Worm (Caenorhabditis elegans) whole organism, L1 larva: Measurements from ENCODE around the gene dkc-1.

Experiments
- C16A3.4 ChIP-seq: fragments of 150-350 bp; optimal IDR thresholded peaks from 2 replicates; lab custom pipeline; 2014; ENCODE audit warnings: missing biosample characterization, missing genetic modification characterization
- C34B4.2 ChIP-seq: sonication (generic microtip); optimal IDR thresholded peaks from 2 replicates; lab custom pipeline; 2017; ENCODE audit warnings: mild to moderate bottlenecking, missing genetic modification characterization, missing compliant biosample characterization
- ama-1 ChIP-seq: fragments of 150-350 bp; optimal IDR thresholded peaks from 2 replicates; lab custom pipeline; 2014
- blmp-1 ChIP-seq: fragments of 150-350 bp; optimal IDR thresholded peaks from 2 replicates; lab custom pipeline; 2014; ENCODE audit warnings: missing biosample characterization, missing genetic modification characterization
- ceh-8 ChIP-seq: fragments of 200-800 bp; sonication (Bioruptor generic); optimal IDR thresholded peaks from 2 replicates; lab custom pipeline; 2018; ENCODE audit warnings: mild to moderate bottlenecking, missing genetic modification characterization, moderate library complexity, missing compliant biosample characterization
- ceh-82 ChIP-seq, 3 experiments: fragments of 150-350 bp in 1 of 3; sonication (generic microtip) in 2 of 3; optimal IDR thresholded peaks; 2 replicates each; lab custom pipeline; 2014 to 2017; ENCODE audit warnings: missing biosample characterization in 3 of 3, missing genetic modification characterization in 3 of 3
- dpl-1 ChIP-seq, 3 experiments: fragments of 150-350 bp in 2 of 3; sonication (generic microtip) in 1 of 3; optimal IDR thresholded peaks; 2 replicates each; lab custom pipeline; 2014 to 2017; ENCODE audit warnings: missing biosample characterization in 3 of 3, missing genetic modification characterization in 3 of 3, missing genetic modification reagents in 3 of 3
- dsc-1 ChIP-seq: sonication (generic microtip); optimal IDR thresholded peaks from 2 replicates; lab custom pipeline; 2016; ENCODE audit warnings: mild to moderate bottlenecking, missing genetic modification characterization, missing compliant biosample characterization
- efl-1 ChIP-seq, 4 experiments: fragments of 150-350 bp; optimal IDR thresholded peaks in 3 of 4; peaks in 1 of 4; 1 replicate in 1 of 4; 2 replicates in 3 of 4; lab custom pipeline; 2014; ENCODE audit warnings: missing biosample characterization in 2 of 4, missing genetic modification characterization in 2 of 4, missing genetic modification reagents in 2 of 4
- efl-3 ChIP-seq: fragments of 200-800 bp; sonication (Bioruptor generic); optimal IDR thresholded peaks from 2 replicates; lab custom pipeline; 2018; ENCODE audit warnings: mild to moderate bottlenecking, missing genetic modification characterization, missing compliant biosample characterization
- elt-2 ChIP-seq: sonication (generic microtip); optimal IDR thresholded peaks from 2 replicates; lab custom pipeline; 2016; ENCODE audit warnings: missing genetic modification characterization, mild to moderate bottlenecking, inconsistent platforms, missing compliant biosample characterization, missing genetic modification reagents
- elt-3 ChIP-seq, 6 experiments: fragments of 150-350 bp in 1 of 6; sonication (generic microtip); optimal IDR thresholded peaks; 2 replicates each; lab custom pipeline; 2017 to 2018; ENCODE audit warnings: missing biosample characterization in 6 of 6, missing genetic modification characterization in 6 of 6, inconsistent platforms in 1 of 6
- fos-1 ChIP-seq: fragments of 150-350 bp; optimal IDR thresholded peaks from 2 replicates; lab custom pipeline; 2014; ENCODE audit warnings: missing biosample characterization, missing genetic modification characterization
- grh-1 ChIP-seq: fragments of 200-800 bp; sonication (Bioruptor generic); IDR thresholded peaks from 2 replicates; pipeline ENCODE4 v1.3.6; 2022; ENCODE audit warnings: missing genetic modification reagents, missing genetic modification characterization, missing compliant biosample characterization
- jun-1 ChIP-seq: fragments of 150-350 bp; optimal IDR thresholded peaks from 2 replicates; lab custom pipeline; 2014; ENCODE audit warnings: missing biosample characterization, missing genetic modification reagents, missing genetic modification characterization
- lin-14 ChIP-seq: fragments of 200-800 bp; sonication (Bioruptor generic); optimal IDR thresholded peaks from 2 replicates; lab custom pipeline; 2018; ENCODE audit warnings: mild to moderate bottlenecking, missing genetic modification characterization, moderate library complexity, missing compliant biosample characterization
- lin-35 ChIP-seq, 2 experiments: fragments of 150-350 bp; optimal IDR thresholded peaks; 2 replicates each; lab custom pipeline; 2014; ENCODE audit warnings: missing biosample characterization in 2 of 2, missing genetic modification characterization in 2 of 2, missing genetic modification reagents in 2 of 2
- lsy-2 ChIP-seq, 2 experiments: fragments of 150-350 bp; optimal IDR thresholded peaks; 2 replicates each; lab custom pipeline; 2014; ENCODE audit warnings: missing biosample characterization in 2 of 2, missing genetic modification characterization in 2 of 2
- mab-9 ChIP-seq: fragments of 200-800 bp; sonication (Bioruptor generic); IDR thresholded peaks from 2 replicates; pipeline ENCODE4 v1.3.6; 2022; ENCODE audit warnings: missing genetic modification reagents, missing genetic modification characterization, missing compliant biosample characterization
- mdl-1 ChIP-seq, 2 experiments: fragments of 150-350 bp; optimal IDR thresholded peaks; 2 replicates each; lab custom pipeline; 2014 to 2017; ENCODE audit warnings: missing biosample characterization in 2 of 2, missing genetic modification characterization in 2 of 2, inconsistent platforms in 1 of 2
- mep-1 ChIP-seq: fragments of 150-350 bp; optimal IDR thresholded peaks from 2 replicates; lab custom pipeline; 2014; ENCODE audit warnings: missing biosample characterization, missing genetic modification characterization
- nhr-19 ChIP-seq: fragments of 200-800 bp; sonication (Bioruptor generic); conservative IDR thresholded peaks from 2 replicates; pipeline ENCODE4 v1.3.6; 2022; ENCODE audit warnings: missing genetic modification characterization, missing compliant biosample characterization
- nhr-20 ChIP-seq: sonication (generic microtip); optimal IDR thresholded peaks from 2 replicates; lab custom pipeline; 2016; ENCODE audit warnings: mild to moderate bottlenecking, missing genetic modification characterization, missing compliant biosample characterization
- nhr-237 ChIP-seq: fragments of 150-350 bp; optimal IDR thresholded peaks from 2 replicates; lab custom pipeline; 2014; ENCODE audit warnings: missing biosample characterization, missing genetic modification characterization
- nhr-28 ChIP-seq: fragments of 150-350 bp; optimal IDR thresholded peaks from 2 replicates; lab custom pipeline; 2014; ENCODE audit warnings: missing biosample characterization, missing genetic modification characterization
- nhr-47 ChIP-seq: sonication (generic microtip); optimal IDR thresholded peaks from 2 replicates; lab custom pipeline; 2016; ENCODE audit warnings: mild to moderate bottlenecking, missing genetic modification characterization, moderate library complexity, missing compliant biosample characterization
- nhr-71 ChIP-seq: sonication (generic microtip); optimal IDR thresholded peaks from 2 replicates; lab custom pipeline; 2016; ENCODE audit warnings: mild to moderate bottlenecking, missing genetic modification characterization, moderate library complexity, missing compliant biosample characterization
- nhr-76 ChIP-seq: sonication (generic microtip); optimal IDR thresholded peaks from 2 replicates; lab custom pipeline; 2017; ENCODE audit warnings: missing biosample characterization, missing genetic modification characterization
- nhr-85 ChIP-seq: sonication (generic microtip); peaks from one replicate; lab custom pipeline; 2016; ENCODE audit warnings: missing genetic modification characterization, inconsistent platforms, missing compliant biosample characterization
- nhr-90 ChIP-seq: sonication (generic microtip); optimal IDR thresholded peaks from 2 replicates; lab custom pipeline; 2016; ENCODE audit warnings: mild to moderate bottlenecking, missing genetic modification characterization, missing compliant biosample characterization; ENCODE audit not compliant: poor library complexity
- pax-3 ChIP-seq: fragments of 200-800 bp; sonication (Bioruptor generic); optimal IDR thresholded peaks from 2 replicates; lab custom pipeline; 2018; ENCODE audit warnings: mild to moderate bottlenecking, missing genetic modification characterization, moderate library complexity, missing compliant biosample characterization
- rnt-1 ChIP-seq: sonication (generic microtip); optimal IDR thresholded peaks from 2 replicates; lab custom pipeline; 2016; ENCODE audit warnings: mild to moderate bottlenecking, missing genetic modification characterization, moderate library complexity, missing compliant biosample characterization
- snu-23 ChIP-seq: sonication (generic microtip); optimal IDR thresholded peaks from 2 replicates; lab custom pipeline; 2016; ENCODE audit warnings: missing genetic modification characterization, missing compliant biosample characterization
- sox-4 ChIP-seq: sonication (generic microtip); optimal IDR thresholded peaks from 2 replicates; lab custom pipeline; 2016; ENCODE audit warnings: missing genetic modification characterization, missing compliant biosample characterization
- sptf-1 ChIP-seq: fragments of 150-350 bp; optimal IDR thresholded peaks from 2 replicates; lab custom pipeline; 2014; ENCODE audit warnings: missing biosample characterization, missing genetic modification characterization
- sup-37 ChIP-seq: fragments of 200-800 bp; sonication (Bioruptor generic); optimal IDR thresholded peaks from 2 replicates; lab custom pipeline; 2018; ENCODE audit warnings: mild to moderate bottlenecking, missing genetic modification characterization, missing compliant biosample characterization
- tbx-2 ChIP-seq: sonication (generic microtip); optimal IDR thresholded peaks from 2 replicates; lab custom pipeline; 2016; ENCODE audit warnings: missing genetic modification characterization, missing compliant biosample characterization
- unc-130 ChIP-seq: fragments of 150-350 bp; optimal IDR thresholded peaks from 2 replicates; lab custom pipeline; 2017; ENCODE audit warnings: missing biosample characterization, missing genetic modification characterization, inconsistent platforms
- xbp-1 ChIP-seq: sonication (generic microtip); optimal IDR thresholded peaks from 2 replicates; lab custom pipeline; 2016; ENCODE audit warnings: missing genetic modification characterization, missing compliant biosample characterization
- zag-1 ChIP-seq: fragments of 150-350 bp; optimal IDR thresholded peaks from 2 replicates; lab custom pipeline; 2014; ENCODE audit warnings: missing biosample characterization, missing genetic modification characterization
- ztf-4 ChIP-seq: fragments of 150-350 bp; optimal IDR thresholded peaks from 2 replicates; lab custom pipeline; 2014; ENCODE audit warnings: missing biosample characterization, missing genetic modification characterization

Gene dkc-1

ce11 chrIII:10711192-10711673 is 37.0 kb upstream of the dkc-1 start, which contains the start of gene W09D10.5:
Gene W09D10.5, minus strand, starts transcription at chrIII:10711536.
- peak in 1 of 2 experiments; percentile 41 for TF ChIP-seq lin-35 (GFP tag; optimal IDR thresholded peaks at IDR 0.05; lab: Kevin White, UChicago)
- TF ChIP-seq blmp-1 (tag; lab: Kevin White, UChicago): peak; percentile 94
- TF ChIP-seq nhr-71: peak; percentile 4
- TF ChIP-seq snu-23: peak; percentile 34
- peak in 1 of 2 experiments; percentile 40 for TF ChIP-seq lsy-2 (tag; optimal IDR thresholded peaks at IDR 0.05; lab: Kevin White, UChicago)
- no peak for TF ChIP-seq nhr-19 (GFP tag; lab: Robert Waterston, UW)
- peak; percentile 31 for TF ChIP-seq lin-14 (GFP tag; lab: Kevin White, UChicago)
- TF ChIP-seq nhr-20 (tag; lab: Kevin White, UChicago): peak; percentile 15
- peak; percentile 27 for TF ChIP-seq pax-3 (tag; lab: Kevin White, UChicago)
- no peak for TF ChIP-seq sox-4 (tag; lab: Kevin White, UChicago)
- TF ChIP-seq mep-1 (tag; lab: Kevin White, UChicago): peak; percentile 27
- no peak for TF ChIP-seq C16A3.4 (tag; lab: Kevin White, UChicago)
- peak; percentile 29 for TF ChIP-seq ama-1 (lab: Kevin White, UChicago)
- TF ChIP-seq nhr-85 (tag; lab: Kevin White, UChicago): peak; percentile 48

ce11 chrIII:10714541-10714940 is 33.7 kb upstream of the dkc-1 start:
- TF ChIP-seq zag-1 (tag; lab: Kevin White, UChicago) (no peak), ceh-8 (GFP tag; lab: Kevin White, UChicago) (peak; percentile 18), lin-35 (GFP tag; optimal IDR thresholded peaks at IDR 0.05; lab: Kevin White, UChicago) (no peak), nhr-237 (tag; lab: Kevin White, UChicago) (no peak)
- TF ChIP-seq, all 84 proteins: peak for 1

ce11 chrIII:10716091-10716490 is 32.1 kb upstream of the dkc-1 start, which contains the start of gene W09D10.4:
Gene W09D10.4, minus strand, starts transcription at chrIII:10716191.
- TF ChIP-seq efl-1 (optimal IDR thresholded peaks at IDR 0.05; lab: Kevin White, UChicago): no peak
- peak in 1 of 2 experiments; percentile 22 for TF ChIP-seq efl-1 (GFP tag; optimal IDR thresholded peaks at IDR 0.05 in 1 of 2; lab: Kevin White, UChicago)
- TF ChIP-seq lin-14 (GFP tag; lab: Kevin White, UChicago): peak; percentile 52
- peak; percentile 31 for TF ChIP-seq nhr-71
- TF ChIP-seq elt-2: no peak

ce11 chrIII:10717479-10717878 is 30.8 kb upstream of the dkc-1 start:
- TF ChIP-seq dpl-1 (GFP tag; optimal IDR thresholded peaks at IDR 0.05; lab: Kevin White, UChicago) (peak in 1 of 3 experiments; percentile 38), nhr-20 (tag; lab: Kevin White, UChicago) (peak; percentile 69), efl-1 (optimal IDR thresholded peaks at IDR 0.05; lab: Kevin White, UChicago) (peak in 1 of 2 experiments; percentile 11), efl-1 (GFP tag; optimal IDR thresholded peaks at IDR 0.05 in 1 of 2; lab: Kevin White, UChicago) (peak in 1 of 2 experiments; percentile 93), nhr-19 (GFP tag; lab: Robert Waterston, UW) (peak; percentile 55), nhr-71 (peak; percentile 78), sup-37 (peak; percentile 37), ama-1 (lab: Kevin White, UChicago) (peak; percentile 73), elt-3 (tag; optimal IDR thresholded peaks at IDR 0.05; lab: Kevin White, UChicago) (peak in 4 of 6 experiments; percentile 58 to 90 (median 76)), blmp-1 (tag; lab: Kevin White, UChicago) (peak; percentile 90), mab-9 (no peak), lin-14 (GFP tag; lab: Kevin White, UChicago) (peak; percentile 80), ztf-4 (tag; lab: Kevin White, UChicago) (peak; percentile 72), fos-1 (no peak), sox-4 (tag; lab: Kevin White, UChicago) (no peak), dsc-1 (tag; lab: Kevin White, UChicago) (no peak), lin-35 (GFP tag; optimal IDR thresholded peaks at IDR 0.05; lab: Kevin White, UChicago) (peak in 1 of 2 experiments; percentile 65), nhr-237 (tag; lab: Kevin White, UChicago) (no peak), jun-1 (peak; percentile 22), sptf-1 (tag; lab: Kevin White, UChicago) (no peak), nhr-28 (tag; lab: Kevin White, UChicago) (no peak), grh-1 (GFP tag; lab: Robert Waterston, UW) (peak; percentile 35; the same call in 1 of the 2 replicates), efl-3 (GFP tag; lab: Kevin White, UChicago) (no peak), lsy-2 (tag; optimal IDR thresholded peaks at IDR 0.05; lab: Kevin White, UChicago) (peak; percentile 26 to 30), C34B4.2 (tag; lab: Kevin White, UChicago) (no peak), snu-23 (peak; percentile 76), nhr-47 (tag; lab: Kevin White, UChicago) (peak; percentile 40), ceh-82 (tag; optimal IDR thresholded peaks at IDR 0.05; lab: Kevin White, UChicago) (peak in 1 of 3 experiments; percentile 26), mdl-1 (tag; optimal IDR thresholded peaks at IDR 0.05; lab: Kevin White, UChicago) (peak in 1 of 2 experiments; percentile 46), unc-130 (tag; lab: Kevin White, UChicago) (peak; percentile 50), mep-1 (tag; lab: Kevin White, UChicago) (peak; percentile 59), C16A3.4 (tag; lab: Kevin White, UChicago) (peak; percentile 48), rnt-1 (peak; percentile 32), nhr-90 (tag; lab: Kevin White, UChicago) (peak; percentile 67), nhr-76 (tag; lab: Kevin White, UChicago) (peak; percentile 9), xbp-1 (tag; lab: Kevin White, UChicago) (peak; percentile 0), tbx-2 (tag; lab: Kevin White, UChicago) (peak; percentile 26), nhr-85 (tag; lab: Kevin White, UChicago) (peak; percentile 92)
- TF ChIP-seq, all 84 proteins: peak for 28
